Fruit fly (Drosophila melanogaster): Measurements from ENCODE around the gene CecC.

CecC gene

dm6 chr3R:30235253-30235652 is 19.0 kb downstream of the CecC start (continued):
- TF ChIP-seq ac (GFP tag; optimal IDR thresholded peaks at IDR 0.05) = no peak
- TF ChIP-seq CG13287 (GFP tag; IDR thresholded peaks at IDR 0.05; ENCODE audit: partially characterized antibody) = no peak
- TF ChIP-seq hb (GFP tag; IDR thresholded peaks at IDR 0.05; ENCODE audit: partially characterized antibody) = no peak
- TF ChIP-seq Fer3 (tag; optimal IDR thresholded peaks at IDR 0.05) = peak; percentile 24
- TF ChIP-seq CG17829 (tag; optimal IDR thresholded peaks at IDR 0.05) = no peak
- TF ChIP-seq chm (GFP tag; IDR thresholded peaks at IDR 0.05) = no peak
- no peak for TF ChIP-seq trh (GFP tag; optimal IDR thresholded peaks at IDR 0.05)
- peak; percentile 37; the same call in 1 of the 3 replicates for TF ChIP-seq tgo (GFP tag; IDR thresholded peaks at IDR 0.05)
- TF ChIP-seq E2f1 (GFP tag; IDR thresholded peaks at IDR 0.05) = 0 out of 2 replicates have a peak, but pooled peaks have one; percentile 30
- no peak for TF ChIP-seq schlank (tag; optimal IDR thresholded peaks at IDR 0.05)
- TF ChIP-seq CG3163 (GFP tag; optimal IDR thresholded peaks at IDR 0.05) = no peak
- peak; percentile 21 for TF ChIP-seq nmo (GFP tag; optimal IDR thresholded peaks at IDR 0.05)
- TF ChIP-seq CG17186 (GFP tag; optimal IDR thresholded peaks at IDR 0.05) = no peak
- TF ChIP-seq pho (GFP tag; optimal IDR thresholded peaks at IDR 0.05) = no peak
- no peak for TF ChIP-seq ab (GFP tag; optimal IDR thresholded peaks at IDR 0.05)
- TF ChIP-seq peb (GFP tag; IDR thresholded peaks at IDR 0.05) = no peak
- no peak for TF ChIP-seq org-1 (GFP tag; optimal IDR thresholded peaks at IDR 0.05)
- TF ChIP-seq CG17359 (tag; optimal IDR thresholded peaks at IDR 0.05) = peak; percentile 55
- TF ChIP-seq pzg (GFP tag; optimal IDR thresholded peaks at IDR 0.05) = no peak
- TF ChIP-seq CG18764 (GFP tag; optimal IDR thresholded peaks at IDR 0.05) = no peak
- TF ChIP-seq vvl (GFP tag; IDR thresholded peaks at IDR 0.05) = peak; percentile 39; the same call in 1 of the 2 replicates
- no peak for TF ChIP-seq CG34224 (GFP tag; IDR thresholded peaks at IDR 0.05; ENCODE audit: partially characterized antibody)
- TF ChIP-seq ttk (GFP tag; IDR thresholded peaks at IDR 0.05) = peak; percentile 30; the same call in 1 of the 2 replicates
- no peak for TF ChIP-seq CG14050 (GFP tag; IDR thresholded peaks at IDR 0.05)
- no peak for TF ChIP-seq CG16863 (GFP tag; optimal IDR thresholded peaks at IDR 0.05)
- TF ChIP-seq Ssrp (tag; optimal IDR thresholded peaks at IDR 0.05) = peak; percentile 37
- TF ChIP-seq Hmx (GFP tag; optimal IDR thresholded peaks at IDR 0.05) = no peak
- TF ChIP-seq Stat92E (GFP tag; optimal IDR thresholded peaks at IDR 0.05) = no peak
- no peak for TF ChIP-seq mirr (GFP tag; optimal IDR thresholded peaks at IDR 0.05)
- 0 out of 3 replicates have a peak, but pooled peaks have one; percentile 49 for TF ChIP-seq Dbx (GFP tag; IDR thresholded peaks at IDR 0.05)
- no peak for TF ChIP-seq Awh (GFP tag; IDR thresholded peaks at IDR 0.05)
- TF ChIP-seq sim (GFP tag; IDR thresholded peaks at IDR 0.05) = no peak
- no peak for TF ChIP-seq CG8281 (tag; optimal IDR thresholded peaks at IDR 0.05)
- peak; percentile 31 for TF ChIP-seq ATbp (GFP tag; optimal IDR thresholded peaks at IDR 0.05)
- TF ChIP-seq nom (GFP tag; optimal IDR thresholded peaks at IDR 0.05) = no peak
- TF ChIP-seq CG10543 (GFP tag; optimal IDR thresholded peaks at IDR 0.05) = no peak
- no peak for TF ChIP-seq CG9876 (GFP tag; optimal IDR thresholded peaks at IDR 0.05)
- TF ChIP-seq CG8359 (GFP tag; optimal IDR thresholded peaks at IDR 0.05; ENCODE audit: borderline replicate concordance) = no peak
- no peak for TF ChIP-seq CG12659 (GFP tag; optimal IDR thresholded peaks at IDR 0.05)
- TF ChIP-seq CG11085 (GFP tag; IDR thresholded peaks at IDR 0.05) = no peak
- TF ChIP-seq CG12071 (GFP tag; optimal IDR thresholded peaks at IDR 0.05) = no peak
- TF ChIP-seq CG30020 (tag; optimal IDR thresholded peaks at IDR 0.05) = no peak
- no peak for TF ChIP-seq Adf1 (GFP tag; IDR thresholded peaks at IDR 0.05)
- TF ChIP-seq esg (GFP tag; conservative IDR thresholded peaks at IDR 0.05) = no peak; the same call in 1 of the 2 replicates
- TF ChIP-seq CG9797 (GFP tag; optimal IDR thresholded peaks at IDR 0.05) = no peak
- TF ChIP-seq BEAF-32 (GFP tag; optimal IDR thresholded peaks at IDR 0.05) = no peak
- TF ChIP-seq Ada2b (GFP tag; IDR thresholded peaks at IDR 0.05) = no peak
- no peak for TF ChIP-seq MTF-1 (GFP tag; optimal IDR thresholded peaks at IDR 0.05; ENCODE audit: borderline replicate concordance)
- TF ChIP-seq CG6683 (GFP tag; optimal IDR thresholded peaks at IDR 0.05) = peak; percentile 21
- no peak for TF ChIP-seq CG7928 (GFP tag; optimal IDR thresholded peaks at IDR 0.05)

Measured in whole organism, embryonic.